Fruit fly (Drosophila melanogaster): ENCODE measurements around the gene Arp5.

dm6 chr3R:18197802-18198148 is 12.5 kb downstream of the Arp5 start:
- TF ChIP-seq Hr83 (GFP tag; optimal IDR thresholded peaks at IDR 0.05; ENCODE audit: poor library complexity, severe bottlenecking), result no peak
- no peak for TF ChIP-seq pan (optimal IDR thresholded peaks at IDR 0.05)
- no peak for TF ChIP-seq dl (GFP tag; optimal IDR thresholded peaks at IDR 0.05; ENCODE audit: insufficient read depth in 1 of 2, partially characterized antibody in 2 of 2)
- TF ChIP-seq GATAd (GFP tag; optimal IDR thresholded peaks at IDR 0.05), result no peak
- TF ChIP-seq lola (GFP tag; optimal IDR thresholded peaks at IDR 0.05), result no peak
- TF ChIP-seq Mio (GFP tag; optimal IDR thresholded peaks at IDR 0.05), result no peak
- TF ChIP-seq jim (GFP tag; optimal IDR thresholded peaks at IDR 0.05), result no peak
- TF ChIP-seq fru (GFP tag; optimal IDR thresholded peaks at IDR 0.05), result no peak

Measured in whole organism, wandering third instar larva.